Worm (Caenorhabditis elegans): Measurements from ENCODE around the gene F54C9.9.

- TF ChIP-seq ztf-29 (GFP tag; IDR thresholded peaks at IDR 0.05) (no peak), tab-1 (GFP tag; IDR thresholded peaks at IDR 0.05) (no peak), flt-1 (GFP tag; IDR thresholded peaks at IDR 0.05) (no peak), ztf-23 (GFP tag; IDR thresholded peaks at IDR 0.05) (no peak)
Measured at ce11 chrII:8610085-8610484, 32.2 kb downstream of the F54C9.9 start, which contains the start of gene F28C6.9.
